Worm (Caenorhabditis elegans) whole organism, L1 larva: ENCODE data around the gene F35D2.2.

ENCODE experiments used
- C16A3.4 ChIP-seq: fragments of 150-350 bp; optimal IDR thresholded peaks from 2 replicates; lab custom pipeline; 2014; ENCODE audit warnings: missing biosample characterization, missing genetic modification characterization
- C34B4.2 ChIP-seq: sonication (generic microtip); optimal IDR thresholded peaks from 2 replicates; lab custom pipeline; 2017; ENCODE audit warnings: mild to moderate bottlenecking, missing genetic modification characterization, missing compliant biosample characterization
- F16B12.6 ChIP-seq: fragments of 150-350 bp; optimal IDR thresholded peaks from 2 replicates; lab custom pipeline; 2014; ENCODE audit warnings: missing biosample characterization, missing genetic modification characterization
- aha-1 ChIP-seq: fragments of 150-350 bp; optimal IDR thresholded peaks from 2 replicates; lab custom pipeline; 2014; ENCODE audit warnings: missing biosample characterization, missing genetic modification characterization
- alr-1 ChIP-seq: fragments of 200-800 bp; sonication (Bioruptor generic); optimal IDR thresholded peaks from 2 replicates; lab custom pipeline; 2018; ENCODE audit warnings: borderline replicate concordance, mild to moderate bottlenecking, missing genetic modification characterization, missing compliant biosample characterization
- aly-2 ChIP-seq: fragments of 150-350 bp; optimal IDR thresholded peaks from 2 replicates; lab custom pipeline; 2014; ENCODE audit warnings: missing biosample characterization, missing genetic modification characterization
- ama-1 ChIP-seq: fragments of 150-350 bp; optimal IDR thresholded peaks from 2 replicates; lab custom pipeline; 2014
- ceh-63 ChIP-seq: fragments of 200-800 bp; sonication (Bioruptor generic); optimal IDR thresholded peaks from 2 replicates; lab custom pipeline; 2018; ENCODE audit warnings: mild to moderate bottlenecking, missing genetic modification characterization, missing compliant biosample characterization
- ceh-8 ChIP-seq: fragments of 200-800 bp; sonication (Bioruptor generic); optimal IDR thresholded peaks from 2 replicates; lab custom pipeline; 2018; ENCODE audit warnings: mild to moderate bottlenecking, missing genetic modification characterization, moderate library complexity, missing compliant biosample characterization
- ceh-82 ChIP-seq, 3 experiments: fragments of 150-350 bp in 1 of 3; sonication (generic microtip) in 2 of 3; optimal IDR thresholded peaks; 2 replicates each; lab custom pipeline; 2014 to 2017; ENCODE audit warnings: missing biosample characterization in 3 of 3, missing genetic modification characterization in 3 of 3
- ceh-88 ChIP-seq: fragments of 200-800 bp; sonication (Bioruptor generic); IDR thresholded peaks from 2 replicates; pipeline ENCODE4 v1.3.6; 2022; ENCODE audit warnings: missing genetic modification characterization, missing compliant biosample characterization
- ceh-90 ChIP-seq: sonication (generic microtip); optimal IDR thresholded peaks from 2 replicates; lab custom pipeline; 2016; ENCODE audit warnings: missing genetic modification characterization, missing compliant biosample characterization
- dpl-1 ChIP-seq, 3 experiments: fragments of 150-350 bp in 2 of 3; sonication (generic microtip) in 1 of 3; optimal IDR thresholded peaks; 2 replicates each; lab custom pipeline; 2014 to 2017; ENCODE audit warnings: missing biosample characterization in 3 of 3, missing genetic modification characterization in 3 of 3, missing genetic modification reagents in 3 of 3
- dsc-1 ChIP-seq: sonication (generic microtip); optimal IDR thresholded peaks from 2 replicates; lab custom pipeline; 2016; ENCODE audit warnings: mild to moderate bottlenecking, missing genetic modification characterization, missing compliant biosample characterization
- efl-3 ChIP-seq: fragments of 200-800 bp; sonication (Bioruptor generic); optimal IDR thresholded peaks from 2 replicates; lab custom pipeline; 2018; ENCODE audit warnings: mild to moderate bottlenecking, missing genetic modification characterization, missing compliant biosample characterization
- egl-13 ChIP-seq: sonication (generic microtip); optimal IDR thresholded peaks from 2 replicates; lab custom pipeline; 2016; ENCODE audit warnings: missing genotype, missing genetic modification reagents, missing genetic modification characterization, missing compliant biosample characterization
- egl-27 ChIP-seq, 2 experiments: fragments of 150-350 bp in 1 of 2; sonication (generic microtip); optimal IDR thresholded peaks; 3 replicates each; lab custom pipeline; 2017 to 2018; ENCODE audit warnings: missing biosample characterization in 2 of 2, missing genetic modification characterization in 2 of 2, missing genetic modification reagents in 2 of 2
- elt-2 ChIP-seq: sonication (generic microtip); optimal IDR thresholded peaks from 2 replicates; lab custom pipeline; 2016; ENCODE audit warnings: missing genetic modification characterization, mild to moderate bottlenecking, inconsistent platforms, missing compliant biosample characterization, missing genetic modification reagents
- elt-3 ChIP-seq, 6 experiments: fragments of 150-350 bp in 1 of 6; sonication (generic microtip); optimal IDR thresholded peaks; 2 replicates each; lab custom pipeline; 2017 to 2018; ENCODE audit warnings: missing biosample characterization in 6 of 6, missing genetic modification characterization in 6 of 6, inconsistent platforms in 1 of 6
- ets-5 ChIP-seq: fragments of 200-800 bp; sonication (Bioruptor generic); IDR thresholded peaks from 2 replicates; pipeline ENCODE4 v1.3.6; 2022; ENCODE audit warnings: missing genetic modification characterization, missing compliant biosample characterization
- fkh-8 ChIP-seq: sonication (generic microtip); optimal IDR thresholded peaks from 2 replicates; lab custom pipeline; 2016; ENCODE audit warnings: mild to moderate bottlenecking, missing genetic modification characterization, missing compliant biosample characterization
- grh-1 ChIP-seq: fragments of 200-800 bp; sonication (Bioruptor generic); IDR thresholded peaks from 2 replicates; pipeline ENCODE4 v1.3.6; 2022; ENCODE audit warnings: missing genetic modification reagents, missing genetic modification characterization, missing compliant biosample characterization
- hlh-17 ChIP-seq: fragments of 200-800 bp; sonication (Bioruptor generic); optimal IDR thresholded peaks from 2 replicates; lab custom pipeline; 2018; ENCODE audit warnings: missing genetic modification characterization, mild to moderate bottlenecking, missing compliant biosample characterization, moderate library complexity, borderline replicate concordance
- hlh-4 ChIP-seq: sonication (generic microtip); optimal IDR thresholded peaks from 2 replicates; lab custom pipeline; 2016; ENCODE audit warnings: mild to moderate bottlenecking, missing genetic modification characterization, missing compliant biosample characterization
- irx-1 ChIP-seq: sonication (generic microtip); optimal IDR thresholded peaks from 2 replicates; lab custom pipeline; 2016; ENCODE audit warnings: missing genetic modification characterization, missing compliant biosample characterization
- jun-1 ChIP-seq: fragments of 150-350 bp; optimal IDR thresholded peaks from 2 replicates; lab custom pipeline; 2014; ENCODE audit warnings: missing biosample characterization, missing genetic modification reagents, missing genetic modification characterization
- lin-14 ChIP-seq: fragments of 200-800 bp; sonication (Bioruptor generic); optimal IDR thresholded peaks from 2 replicates; lab custom pipeline; 2018; ENCODE audit warnings: mild to moderate bottlenecking, missing genetic modification characterization, moderate library complexity, missing compliant biosample characterization
- lir-3 ChIP-seq: sonication (generic microtip); optimal IDR thresholded peaks from 2 replicates; lab custom pipeline; 2016; ENCODE audit warnings: mild to moderate bottlenecking, missing genetic modification characterization, moderate library complexity, missing compliant biosample characterization; ENCODE audit not compliant: poor library complexity
- mab-9 ChIP-seq: fragments of 200-800 bp; sonication (Bioruptor generic); IDR thresholded peaks from 2 replicates; pipeline ENCODE4 v1.3.6; 2022; ENCODE audit warnings: missing genetic modification reagents, missing genetic modification characterization, missing compliant biosample characterization
- mdl-1 ChIP-seq, 2 experiments: fragments of 150-350 bp; optimal IDR thresholded peaks; 2 replicates each; lab custom pipeline; 2014 to 2017; ENCODE audit warnings: missing biosample characterization in 2 of 2, missing genetic modification characterization in 2 of 2, inconsistent platforms in 1 of 2
- mef-2 ChIP-seq: fragments of 150-350 bp; optimal IDR thresholded peaks from 2 replicates; lab custom pipeline; 2014; ENCODE audit warnings: missing biosample characterization, missing genetic modification characterization
- nhr-11 ChIP-seq: fragments of 150-350 bp; optimal IDR thresholded peaks from 2 replicates; lab custom pipeline; 2014; ENCODE audit warnings: missing biosample characterization, missing genetic modification characterization
- nhr-19 ChIP-seq: fragments of 200-800 bp; sonication (Bioruptor generic); conservative IDR thresholded peaks from 2 replicates; pipeline ENCODE4 v1.3.6; 2022; ENCODE audit warnings: missing genetic modification characterization, missing compliant biosample characterization
- nhr-237 ChIP-seq: fragments of 150-350 bp; optimal IDR thresholded peaks from 2 replicates; lab custom pipeline; 2014; ENCODE audit warnings: missing biosample characterization, missing genetic modification characterization
- nhr-71 ChIP-seq: sonication (generic microtip); optimal IDR thresholded peaks from 2 replicates; lab custom pipeline; 2016; ENCODE audit warnings: mild to moderate bottlenecking, missing genetic modification characterization, moderate library complexity, missing compliant biosample characterization
- nhr-84 ChIP-seq: sonication (generic microtip); optimal IDR thresholded peaks from 2 replicates; lab custom pipeline; 2017; ENCODE audit warnings: missing biosample characterization, missing genetic modification characterization
- nhr-85 ChIP-seq: sonication (generic microtip); peaks from one replicate; lab custom pipeline; 2016; ENCODE audit warnings: missing genetic modification characterization, inconsistent platforms, missing compliant biosample characterization
- pax-3 ChIP-seq: fragments of 200-800 bp; sonication (Bioruptor generic); optimal IDR thresholded peaks from 2 replicates; lab custom pipeline; 2018; ENCODE audit warnings: mild to moderate bottlenecking, missing genetic modification characterization, moderate library complexity, missing compliant biosample characterization
- rnt-1 ChIP-seq: sonication (generic microtip); optimal IDR thresholded peaks from 2 replicates; lab custom pipeline; 2016; ENCODE audit warnings: mild to moderate bottlenecking, missing genetic modification characterization, moderate library complexity, missing compliant biosample characterization
- snpc-4 ChIP-seq: fragments of 150-350 bp; optimal IDR thresholded peaks from 2 replicates; lab custom pipeline; 2014; ENCODE audit warnings: missing biosample characterization, missing genetic modification characterization
- sptf-1 ChIP-seq: fragments of 150-350 bp; optimal IDR thresholded peaks from 2 replicates; lab custom pipeline; 2014; ENCODE audit warnings: missing biosample characterization, missing genetic modification characterization
- swsn-7 ChIP-seq: sonication (generic microtip); optimal IDR thresholded peaks from 2 replicates; lab custom pipeline; 2016; ENCODE audit warnings: missing genetic modification characterization, missing compliant biosample characterization
- tbx-2 ChIP-seq: sonication (generic microtip); optimal IDR thresholded peaks from 2 replicates; lab custom pipeline; 2016; ENCODE audit warnings: missing genetic modification characterization, missing compliant biosample characterization
- unc-130 ChIP-seq: fragments of 150-350 bp; optimal IDR thresholded peaks from 2 replicates; lab custom pipeline; 2017; ENCODE audit warnings: missing biosample characterization, missing genetic modification characterization, inconsistent platforms
- unc-86 ChIP-seq: sonication (generic microtip); optimal IDR thresholded peaks from 2 replicates; lab custom pipeline; 2016; ENCODE audit warnings: missing genetic modification characterization, missing compliant biosample characterization
- unc-98 ChIP-seq: fragments of 200-800 bp; sonication (Bioruptor generic); IDR thresholded peaks from 2 replicates; pipeline ENCODE4 v1.3.6; 2022; ENCODE audit warnings: missing genetic modification characterization, missing compliant biosample characterization
- zip-4 ChIP-seq: fragments of 200-800 bp; sonication (Bioruptor generic); optimal IDR thresholded peaks from 2 replicates; lab custom pipeline; 2018; ENCODE audit warnings: mild to moderate bottlenecking, missing genetic modification characterization, moderate library complexity, missing compliant biosample characterization
- ztf-11 ChIP-seq, 2 experiments: sonication (generic microtip); optimal IDR thresholded peaks; 2 replicates each; lab custom pipeline; 2016 to 2017; ENCODE audit warnings: missing genetic modification characterization in 2 of 2, missing biosample characterization in 1 of 2, missing compliant biosample characterization in 1 of 2

F35D2.2 gene

ce11 chrII:7577412-7577811 lies 3.2 kb downstream of the F35D2.2 start, which contains the start of gene F35D2.6:
F35D2.6 (plus strand) TSS chrII:7577712.
- TF ChIP-seq elt-3 (tag; optimal IDR thresholded peaks at IDR 0.05; lab: Kevin White, UChicago) (no peak), tbx-2 (tag; lab: Kevin White, UChicago) (no peak), elt-2 (tag; lab: Kevin White, UChicago) (no peak), nhr-237 (no peak), pax-3 (tag; lab: Kevin White, UChicago) (no peak), mab-9 (GFP tag; lab: Robert Waterston, UW) (no peak), zip-4 (GFP tag; lab: Kevin White, UChicago) (no peak), efl-3 (GFP tag; lab: Kevin White, UChicago) (no peak), lin-14 (GFP tag; lab: Kevin White, UChicago) (no peak), nhr-19 (GFP tag; lab: Robert Waterston, UW) (no peak), alr-1 (no peak), hlh-4 (no peak), unc-86 (tag; lab: Kevin White, UChicago) (no peak), ceh-63 (GFP tag; lab: Kevin White, UChicago) (no peak), aha-1 (tag; lab: Kevin White, UChicago) (no peak), ztf-11 (tag; optimal IDR thresholded peaks at IDR 0.05; lab: Kevin White, UChicago) (no peak), C16A3.4 (no peak), F16B12.6 (tag; lab: Kevin White, UChicago) (no peak), aly-2 (tag; lab: Kevin White, UChicago) (no peak)

ce11 chrII:7583555-7583954 lies 9.3 kb downstream of the F35D2.2 start, which contains the start of gene mks-3:
mks-3 (minus strand) TSS chrII:7583655.
- peak; percentile 8 for TF ChIP-seq fkh-8 (tag; lab: Kevin White, UChicago)
- no peak for TF ChIP-seq nhr-84
- no peak for TF ChIP-seq efl-3 (GFP tag; lab: Kevin White, UChicago)
- TF ChIP-seq elt-2 (tag; lab: Kevin White, UChicago): no peak
- TF ChIP-seq grh-1 (GFP tag; lab: Robert Waterston, UW): no peak
- no peak for TF ChIP-seq ceh-90

- no peak for TF ChIP-seq swsn-7 (tag; lab: Kevin White, UChicago)
- TF ChIP-seq elt-2 (tag; lab: Kevin White, UChicago): no peak
- no peak for TF ChIP-seq unc-130 (tag; lab: Kevin White, UChicago)
- TF ChIP-seq lin-14 (GFP tag; lab: Kevin White, UChicago): peak; percentile 71
- TF ChIP-seq fkh-8 (tag; lab: Kevin White, UChicago): no peak
- TF ChIP-seq alr-1: no peak
- no peak for TF ChIP-seq efl-3 (GFP tag; lab: Kevin White, UChicago)
- peak; percentile 73 for TF ChIP-seq ceh-8
- TF ChIP-seq C34B4.2: no peak
- TF ChIP-seq F16B12.6 (tag; lab: Kevin White, UChicago): no peak
- no peak for TF ChIP-seq unc-98 (GFP tag; lab: Robert Waterston, UW)
- no peak for TF ChIP-seq irx-1 (tag; lab: Kevin White, UChicago)
- no peak for TF ChIP-seq snpc-4 (tag; lab: Kevin White, UChicago)
- no peak for TF ChIP-seq nhr-85 (tag; lab: Kevin White, UChicago)
- no peak for TF ChIP-seq sptf-1
- no peak for TF ChIP-seq hlh-17 (GFP tag; lab: Kevin White, UChicago)
- TF ChIP-seq egl-27 (tag; optimal IDR thresholded peaks at IDR 0.05; lab: Kevin White, UChicago): no peak
- TF ChIP-seq nhr-71 (tag; lab: Kevin White, UChicago): no peak
- peak; percentile 28 for TF ChIP-seq unc-86 (tag; lab: Kevin White, UChicago)
- no peak for TF ChIP-seq nhr-11 (tag; lab: Kevin White, UChicago)
- no peak for TF ChIP-seq ceh-82 (tag; optimal IDR thresholded peaks at IDR 0.05; lab: Kevin White, UChicago)
- TF ChIP-seq dpl-1 (GFP tag; optimal IDR thresholded peaks at IDR 0.05; lab: Kevin White, UChicago): no peak
- no peak for TF ChIP-seq zip-4 (GFP tag; lab: Kevin White, UChicago)
- no peak for TF ChIP-seq jun-1 (tag; lab: Kevin White, UChicago)
- no peak for TF ChIP-seq dsc-1
- no peak for TF ChIP-seq ama-1 (lab: Kevin White, UChicago)
- no peak for TF ChIP-seq ets-5 (GFP tag; lab: Robert Waterston, UW)
- no peak for TF ChIP-seq rnt-1 (tag; lab: Kevin White, UChicago)
- TF ChIP-seq mef-2 (tag; lab: Kevin White, UChicago): no peak
- no peak for TF ChIP-seq ztf-11 (tag; optimal IDR thresholded peaks at IDR 0.05; lab: Kevin White, UChicago)
- no peak for TF ChIP-seq ceh-88
- peak; percentile 21 for TF ChIP-seq egl-13 (tag; lab: Kevin White, UChicago)
- no peak for TF ChIP-seq mab-9 (GFP tag; lab: Robert Waterston, UW)
- no peak for TF ChIP-seq lir-3 (tag; lab: Kevin White, UChicago)
- no peak for TF ChIP-seq mdl-1 (tag; optimal IDR thresholded peaks at IDR 0.05; lab: Kevin White, UChicago)
Measured at ce11 chrII:7588295-7588694, 14.1 kb downstream of the F35D2.2 start.
